Fruit fly (Drosophila melanogaster): Measurements from ENCODE around the gene CG43321.

dm6 chr2L:6998736-6999135, 13.3 kb upstream of the CG43321 start:
- TF ChIP-seq pad (GFP tag; optimal IDR thresholded peaks at IDR 0.05), result no peak
- TF ChIP-seq CG12768 (GFP tag; optimal IDR thresholded peaks at IDR 0.05), result no peak
- no peak for TF ChIP-seq toe (GFP tag; optimal IDR thresholded peaks at IDR 0.05)
- no peak for TF ChIP-seq CG14711 (tag; optimal IDR thresholded peaks at IDR 0.05)
- no peak for TF ChIP-seq CG33017 (tag; optimal IDR thresholded peaks at IDR 0.05)
- no peak for TF ChIP-seq CG5204 (GFP tag; optimal IDR thresholded peaks at IDR 0.05)
- no peak for TF ChIP-seq Hr96 (GFP tag; optimal IDR thresholded peaks at IDR 0.05)
- no peak for TF ChIP-seq cic (GFP tag; optimal IDR thresholded peaks at IDR 0.05)
